Worm (Caenorhabditis elegans): ENCODE results near the gene srb-18.

ce11 chrV:7527153-7527552 is 12.1 kb downstream of the srb-18 start, which contains the start of gene C54F6.17:
- TF ChIP-seq R02D3.7 (tag; optimal IDR thresholded peaks at IDR 0.05) (no peak), nhr-77 (tag; optimal IDR thresholded peaks at IDR 0.05) (no peak), ztf-11 (tag; optimal IDR thresholded peaks at IDR 0.05) (no peak), elt-3 (tag; optimal IDR thresholded peaks at IDR 0.05) (no peak), mdl-1 (tag; optimal IDR thresholded peaks at IDR 0.05) (no peak), pha-4 (tag; optimal IDR thresholded peaks at IDR 0.05) (no peak), elt-1 (tag; optimal IDR thresholded peaks at IDR 0.05) (no peak), tbx-2 (tag; optimal IDR thresholded peaks at IDR 0.05) (no peak), egl-27 (tag; optimal IDR thresholded peaks at IDR 0.05) (no peak), zag-1 (tag; optimal IDR thresholded peaks at IDR 0.05) (no peak), fkh-10 (GFP tag; optimal IDR thresholded peaks at IDR 0.05) (no peak)

Data from whole organism, L3 larva.